Fruit fly (Drosophila melanogaster): ENCODE data around the gene CG11122.

DNA sequence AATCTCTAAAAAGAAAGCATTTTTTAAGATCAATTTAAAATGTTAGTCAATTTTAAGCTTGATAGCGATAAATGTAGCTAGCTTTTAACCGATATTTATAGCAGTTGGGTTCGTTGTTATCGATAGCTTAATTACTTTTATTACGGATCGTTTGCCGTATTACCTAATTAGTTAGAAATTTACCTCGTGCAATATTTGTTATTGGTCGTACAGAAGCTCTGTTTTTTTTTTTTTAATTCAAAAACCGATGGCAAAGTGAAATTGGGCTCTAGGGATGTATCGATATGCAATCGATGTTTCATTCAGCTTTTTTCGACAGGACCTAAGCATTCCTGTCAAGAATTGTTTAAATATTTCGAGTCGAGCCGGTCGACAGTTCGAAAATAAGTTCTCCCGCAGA is 32.3 kb downstream of the CG11122 start, which contains the start of gene CG2061:
- TF ChIP-seq sage (GFP tag; optimal IDR thresholded peaks at IDR 0.05): no peak
- TF ChIP-seq psq (GFP tag; optimal IDR thresholded peaks at IDR 0.05): no peak
- peak; percentile 10 for TF ChIP-seq Myc (optimal IDR thresholded peaks at IDR 0.05)
- TF ChIP-seq brk (GFP tag; optimal IDR thresholded peaks at IDR 0.05): no peak
- TF ChIP-seq h (GFP tag; optimal IDR thresholded peaks at IDR 0.05): no peak
- TF ChIP-seq Hr83 (GFP tag; optimal IDR thresholded peaks at IDR 0.05; ENCODE audit: poor library complexity, severe bottlenecking): no peak
- TF ChIP-seq foxo (GFP tag; optimal IDR thresholded peaks at IDR 0.05): no peak
- TF ChIP-seq usp (GFP tag; optimal IDR thresholded peaks at IDR 0.05): no peak
- TF ChIP-seq Jra (GFP tag; optimal IDR thresholded peaks at IDR 0.05): no peak
- TF ChIP-seq jim (GFP tag; optimal IDR thresholded peaks at IDR 0.05): no peak
- TF ChIP-seq Dif (GFP tag; optimal IDR thresholded peaks at IDR 0.05; ENCODE audit: partially characterized antibody): no peak
- no peak for TF ChIP-seq OdsH (GFP tag; optimal IDR thresholded peaks at IDR 0.05)
- TF ChIP-seq Dfd (GFP tag; optimal IDR thresholded peaks at IDR 0.05): no peak
